Fruit fly (Drosophila melanogaster): ENCODE data around the gene CG6204.

Gene CG6204

dm6 chr3R:24169362-24169761 is 24.3 kb upstream of the CG6204 start, which contains the start of gene CG5510 (continued):
- TF ChIP-seq Xbp1 (GFP tag; optimal IDR thresholded peaks at IDR 0.05) = peak; percentile 65
- TF ChIP-seq pnt (GFP tag; optimal IDR thresholded peaks at IDR 0.05) = peak; percentile 7
- peak; percentile 52; the same call in 1 of the 3 replicates for TF ChIP-seq CG17361 (GFP tag; IDR thresholded peaks at IDR 0.05)
- peak; percentile 66 for TF ChIP-seq zfh2 (GFP tag; optimal IDR thresholded peaks at IDR 0.05)
- TF ChIP-seq CG5245 (GFP tag; optimal IDR thresholded peaks at IDR 0.05) = peak; percentile 9
- TF ChIP-seq CG6272 (GFP tag; IDR thresholded peaks at IDR 0.05) = peak; percentile 32; the same call in 1 of the 2 replicates
- TF ChIP-seq CG31224 (GFP tag; IDR thresholded peaks at IDR 0.05) = peak; percentile 26; the same call in 1 of the 2 replicates
- TF ChIP-seq salm (tag; optimal IDR thresholded peaks at IDR 0.05) = no peak
- peak; percentile 49; the same call in 1 of the 2 replicates for TF ChIP-seq Atf6 (GFP tag; IDR thresholded peaks at IDR 0.05)
- TF ChIP-seq fd3F (GFP tag; optimal IDR thresholded peaks at IDR 0.05) = peak; percentile 1
- peak; percentile 24 for TF ChIP-seq fu2 (GFP tag; optimal IDR thresholded peaks at IDR 0.05)
- TF ChIP-seq CG10462 (GFP tag; optimal IDR thresholded peaks at IDR 0.05) = no peak
- TF ChIP-seq CG3838 (GFP tag; optimal IDR thresholded peaks at IDR 0.05) = no peak
- TF ChIP-seq CG11723 (GFP tag; optimal IDR thresholded peaks at IDR 0.05) = no peak
- no peak for TF ChIP-seq CG11398 (GFP tag; optimal IDR thresholded peaks at IDR 0.05)
- TF ChIP-seq fru (optimal IDR thresholded peaks at IDR 0.05) = no peak
- no peak for TF ChIP-seq ara (GFP tag; IDR thresholded peaks at IDR 0.05)
- TF ChIP-seq tx (GFP tag; optimal IDR thresholded peaks at IDR 0.05) = peak; percentile 48
- no peak for TF ChIP-seq grn (GFP tag; optimal IDR thresholded peaks at IDR 0.05)
- TF ChIP-seq org-1 (GFP tag; optimal IDR thresholded peaks at IDR 0.05) = no peak
- no peak for TF ChIP-seq hkb (optimal IDR thresholded peaks at IDR 0.05)
- TF ChIP-seq hkb (GFP tag; IDR thresholded peaks at IDR 0.05) = no peak
- peak; percentile 68 for TF ChIP-seq caup (GFP tag; optimal IDR thresholded peaks at IDR 0.05; ENCODE audit: severe bottlenecking)
- TF ChIP-seq fd96Cb (tag; optimal IDR thresholded peaks at IDR 0.05) = no peak
- peak; percentile 80 for TF ChIP-seq CG13624 (GFP tag; optimal IDR thresholded peaks at IDR 0.05)
- no peak for TF ChIP-seq GATAe (GFP tag; conservative IDR thresholded peaks at IDR 0.05)
- TF ChIP-seq zfh1 (GFP tag; IDR thresholded peaks at IDR 0.05) = 0 out of 3 replicates have a peak, but pooled peaks have one; percentile 42
- peak; percentile 38 for TF ChIP-seq CG13775 (GFP tag; optimal IDR thresholded peaks at IDR 0.05)
- TF ChIP-seq ems (GFP tag; optimal IDR thresholded peaks at IDR 0.05) = peak; percentile 71
- peak in 1 of 3 experiments; percentile 8 for TF ChIP-seq lola (GFP tag; optimal IDR thresholded peaks at IDR 0.05)
- peak; percentile 81 for TF ChIP-seq Rfx (GFP tag; IDR thresholded peaks at IDR 0.05)
- peak; percentile 13 for TF ChIP-seq gsb-n (tag; optimal IDR thresholded peaks at IDR 0.05)
- no peak for TF ChIP-seq bigmax (GFP tag; optimal IDR thresholded peaks at IDR 0.05)
- no peak for TF ChIP-seq nerfin-1 (tag; optimal IDR thresholded peaks at IDR 0.05)
- peak; percentile 51 for TF ChIP-seq jumu (GFP tag; optimal IDR thresholded peaks at IDR 0.05)
- TF ChIP-seq CG13894 (tag; optimal IDR thresholded peaks at IDR 0.05) = peak; percentile 62
- no peak for TF ChIP-seq CG7556 (GFP tag; optimal IDR thresholded peaks at IDR 0.05)
- TF ChIP-seq al (GFP tag; IDR thresholded peaks at IDR 0.05) = no peak
- peak; percentile 66 for TF ChIP-seq zen (tag; optimal IDR thresholded peaks at IDR 0.05)
- TF ChIP-seq CG30431 (GFP tag; optimal IDR thresholded peaks at IDR 0.05) = no peak
- TF ChIP-seq CG15696 (tag; optimal IDR thresholded peaks at IDR 0.05) = no peak
- TF ChIP-seq crol (GFP tag; IDR thresholded peaks at IDR 0.05) = no peak
- TF ChIP-seq gcm2 (GFP tag; optimal IDR thresholded peaks at IDR 0.05) = no peak
- peak; percentile 54 for TF ChIP-seq Max (GFP tag; optimal IDR thresholded peaks at IDR 0.05)
- TF ChIP-seq Rx (GFP tag; IDR thresholded peaks at IDR 0.05) = 0 out of 2 replicates have a peak, but pooled peaks have one; percentile 27
- TF ChIP-seq CG3407 (GFP tag; optimal IDR thresholded peaks at IDR 0.05) = no peak
- TF ChIP-seq C15 (GFP tag; IDR thresholded peaks at IDR 0.05) = no peak
- peak; percentile 86 for TF ChIP-seq CG9932 (GFP tag; IDR thresholded peaks at IDR 0.05)
- TF ChIP-seq NC2α (GFP tag; optimal IDR thresholded peaks at IDR 0.05) = no peak
- no peak for TF ChIP-seq CG8290 (GFP tag; optimal IDR thresholded peaks at IDR 0.05)
- TF ChIP-seq CG8290 (tag; optimal IDR thresholded peaks at IDR 0.05) = peak in 1 of 2 experiments; percentile 89
- TF ChIP-seq CG1603 (tag; optimal IDR thresholded peaks at IDR 0.05) = peak; percentile 86
- no peak for TF ChIP-seq CG4707 (GFP tag; optimal IDR thresholded peaks at IDR 0.05)
